Fruit fly (Drosophila melanogaster): ENCODE results near the gene Spn.

Spn gene

dm6 chr3L:2584119-2584805 is 30.2 kb upstream of the Spn start (continued):
- TF ChIP-seq Neu2 (GFP tag; optimal IDR thresholded peaks at IDR 0.05; ENCODE audit: borderline replicate concordance) (no peak), Myb (GFP tag; optimal IDR thresholded peaks at IDR 0.05) (peak; percentile 38), CG31224 (GFP tag; IDR thresholded peaks at IDR 0.05) (no peak; the same call in 1 of the 2 replicates), lov (optimal IDR thresholded peaks at IDR 0.05) (no peak), lov (GFP tag; IDR thresholded peaks at IDR 0.05) (peak; percentile 65; the same call in 1 of the 3 replicates), Spps (tag; optimal IDR thresholded peaks at IDR 0.05) (peak; percentile 40), rib (GFP tag; IDR thresholded peaks at IDR 0.05) (peak; percentile 46; the same call in 1 of the 2 replicates), CG9437 (GFP tag; optimal IDR thresholded peaks at IDR 0.05) (peak; percentile 85), CG17186 (GFP tag; optimal IDR thresholded peaks at IDR 0.05) (peak; percentile 81), pros (GFP tag; optimal IDR thresholded peaks at IDR 0.05) (peak; percentile 91), CG16813 (GFP tag; IDR thresholded peaks at IDR 0.05; ENCODE audit: partially characterized antibody) (no peak), Hr78 (GFP tag; optimal IDR thresholded peaks at IDR 0.05) (peak in 1 of 2 experiments; percentile 95), CG11398 (GFP tag; optimal IDR thresholded peaks at IDR 0.05) (peak; percentile 48), CG7271 (tag; optimal IDR thresholded peaks at IDR 0.05) (no peak), wdn (GFP tag; IDR thresholded peaks at IDR 0.05) (0 out of 2 replicates have a peak, but pooled peaks have one; percentile 22), E2f2 (GFP tag; IDR thresholded peaks at IDR 0.05) (peak; percentile 47; the same call in 1 of the 2 replicates), CG15696 (tag; optimal IDR thresholded peaks at IDR 0.05) (peak; percentile 33), dati (GFP tag; IDR thresholded peaks at IDR 0.05) (0 out of 2 replicates have a peak, but pooled peaks have one; percentile 3), phol (tag; optimal IDR thresholded peaks at IDR 0.05) (peak; percentile 87), mld (GFP tag; IDR thresholded peaks at IDR 0.05; ENCODE audit: partially characterized antibody) (no peak), Stat92E (GFP tag; optimal IDR thresholded peaks at IDR 0.05) (no peak), Chrac-16 (GFP tag; optimal IDR thresholded peaks at IDR 0.05) (peak; percentile 79), Doc3 (GFP tag; IDR thresholded peaks at IDR 0.05; ENCODE audit: partially characterized antibody) (no peak), CG33213 (GFP tag; optimal IDR thresholded peaks at IDR 0.05) (peak; percentile 57), jumu (GFP tag; optimal IDR thresholded peaks at IDR 0.05) (peak; percentile 63), CG13775 (GFP tag; optimal IDR thresholded peaks at IDR 0.05) (peak; percentile 80), CG32767 (GFP tag; IDR thresholded peaks at IDR 0.05) (peak; percentile 83), unc-4 (GFP tag; IDR thresholded peaks at IDR 0.05; ENCODE audit: partially characterized antibody) (peak; percentile 30), CG11247 (GFP tag; IDR thresholded peaks at IDR 0.05) (0 out of 2 replicates have a peak, but pooled peaks have one; percentile 6), abd-A (tag; optimal IDR thresholded peaks at IDR 0.05) (peak; percentile 77), ara (GFP tag; IDR thresholded peaks at IDR 0.05) (0 out of 2 replicates have a peak, but pooled peaks have one; percentile 37), Taf1 (GFP tag; IDR thresholded peaks at IDR 0.05) (no peak), pfk (GFP tag; optimal IDR thresholded peaks at IDR 0.05) (no peak), CG9727 (GFP tag; optimal IDR thresholded peaks at IDR 0.05) (peak; percentile 85), onecut (GFP tag; IDR thresholded peaks at IDR 0.05) (peak; percentile 53), CG14050 (GFP tag; IDR thresholded peaks at IDR 0.05) (peak; percentile 37; the same call in 2 of the 3 replicates), CG12942 (GFP tag; optimal IDR thresholded peaks at IDR 0.05) (peak; percentile 69), corto (GFP tag; optimal IDR thresholded peaks at IDR 0.05) (no peak), CG32772 (GFP tag; IDR thresholded peaks at IDR 0.05) (peak; percentile 60; the same call in 1 of the 2 replicates), ATbp (GFP tag; optimal IDR thresholded peaks at IDR 0.05) (peak; percentile 86), pan (optimal IDR thresholded peaks at IDR 0.05) (no peak), pan (GFP tag; optimal IDR thresholded peaks at IDR 0.05 in 1 of 2, IDR thresholded peaks at IDR 0.05 in 1 of 2) (peak in 1 of 2 experiments; percentile 72), YL-1 (GFP tag; optimal IDR thresholded peaks at IDR 0.05) (peak; percentile 37), CTCF (GFP tag; optimal IDR thresholded peaks at IDR 0.05) (peak; percentile 45), chm (GFP tag; IDR thresholded peaks at IDR 0.05) (peak; percentile 19; the same call in 1 of the 2 replicates), CG9215 (GFP tag; IDR thresholded peaks at IDR 0.05) (peak; percentile 66), CG18619 (GFP tag; optimal IDR thresholded peaks at IDR 0.05) (peak; percentile 87), ind (GFP tag; optimal IDR thresholded peaks at IDR 0.05) (peak; percentile 79), cwo (GFP tag; optimal IDR thresholded peaks at IDR 0.05) (peak; percentile 72)
